Fruit fly (Drosophila melanogaster) whole organism, embryonic: Measurements from ENCODE around the gene Spn88Ea.

Source experiments
- CG14050 ChIP-seq: fragments of 200-800 bp; sonication (Bioruptor generic); IDR thresholded peaks from 3 replicates; pipeline ENCODE4 v1.3.6; 2022; ENCODE audit warnings: missing biosample characterization, missing genetic modification characterization
- CG16779 ChIP-seq: fragments of 200-800 bp; sonication (Bioruptor generic); IDR thresholded peaks from 2 replicates; pipeline ENCODE4 v1.3.6; 2022; ENCODE audit warnings: missing biosample characterization, missing genetic modification characterization
- bowl ChIP-seq: fragments of 200-800 bp; sonication (Bioruptor generic); IDR thresholded peaks from 2 replicates; pipeline ENCODE4 v1.3.6; 2022; ENCODE audit warnings: missing biosample characterization, missing genetic modification characterization
- cg ChIP-seq: fragments of 200-800 bp; sonication (Bioruptor generic); optimal IDR thresholded peaks from 3 replicates; lab custom pipeline; 2019; ENCODE audit warnings: missing biosample characterization, mild to moderate bottlenecking, missing genetic modification characterization, moderate library complexity

- TF ChIP-seq CG14050 (no peak), cg (GFP tag; lab: Kevin White, UChicago) (no peak), CG16779 (GFP tag; lab: Robert Waterston, UW) (no peak), bowl (GFP tag; lab: Robert Waterston, UW) (no peak)
Measured at dm6 chr3R:15198052-15198793, 8.0 kb downstream of the Spn88Ea start.
